Worm (Caenorhabditis elegans): ENCODE data around the gene F59B1.6.

DNA sequence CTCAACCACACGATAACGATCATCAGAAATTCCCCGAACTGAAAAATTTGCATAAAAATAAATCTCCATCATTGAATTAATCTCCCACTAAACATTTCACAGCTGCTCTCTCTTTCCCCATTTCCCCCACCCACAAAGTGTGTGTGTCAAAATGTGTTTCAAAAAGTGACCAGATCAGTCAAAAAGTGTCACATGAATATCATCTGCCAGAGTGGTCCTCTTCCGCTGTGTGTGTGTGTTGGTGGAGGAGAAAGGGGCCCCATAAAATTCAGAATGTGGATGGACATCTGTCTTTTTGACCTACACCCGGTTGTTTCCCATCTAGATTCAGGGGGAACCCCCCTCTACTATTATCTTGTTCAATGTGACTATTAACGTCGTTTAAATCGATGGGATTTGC, 45.7 kb upstream of the F59B1.6 start:
- no peak for TF ChIP-seq fkh-10 (GFP tag; optimal IDR thresholded peaks at IDR 0.05)
- TF ChIP-seq zag-1 (tag; optimal IDR thresholded peaks at IDR 0.05): no peak

Measured in whole organism, L4 larva.